Worm (Caenorhabditis elegans) whole organism, late embryonic: ENCODE data around the gene F54B8.1.

Source experiments
- K09A11.1 ChIP-seq: sonication (generic microtip); optimal IDR thresholded peaks from 2 replicates; lab custom pipeline; 2017; ENCODE audit warnings: antibody characterized with exemption, mild to moderate bottlenecking, missing genetic modification characterization, missing compliant biosample characterization; ENCODE audit not compliant: insufficient read depth
- Y22D7AL.16 ChIP-seq: sonication (generic microtip); optimal IDR thresholded peaks from 2 replicates; lab custom pipeline; 2016; ENCODE audit warnings: missing genetic modification characterization, missing compliant biosample characterization
- ama-1 ChIP-seq: fragments of 150-350 bp; optimal IDR thresholded peaks from 2 replicates; lab custom pipeline; 2014
- ceh-14 ChIP-seq: sonication (generic microtip); optimal IDR thresholded peaks from 2 replicates; lab custom pipeline; 2016; ENCODE audit warnings: missing genotype, missing genetic modification characterization, missing compliant biosample characterization
- ceh-18 ChIP-seq: sonication (generic microtip); optimal IDR thresholded peaks from 2 replicates; lab custom pipeline; 2016; ENCODE audit warnings: missing genetic modification characterization, missing compliant biosample characterization
- ceh-2 ChIP-seq: sonication (generic microtip); optimal IDR thresholded peaks from 2 replicates; lab custom pipeline; 2016; ENCODE audit warnings: missing genotype, missing genetic modification characterization, missing compliant biosample characterization
- ceh-24 ChIP-seq: sonication (generic microtip); optimal IDR thresholded peaks from 2 replicates; lab custom pipeline; 2016; ENCODE audit warnings: mild to moderate bottlenecking, missing genetic modification characterization, missing compliant biosample characterization
- ceh-34 ChIP-seq: sonication (generic microtip); optimal IDR thresholded peaks from 2 replicates; lab custom pipeline; 2016; ENCODE audit warnings: mild to moderate bottlenecking, missing genetic modification characterization, missing compliant biosample characterization
- ceh-45 ChIP-seq: fragments of 200-800 bp; sonication (Bioruptor generic); IDR thresholded peaks from 2 replicates; pipeline ENCODE4 v1.3.6; 2022; ENCODE audit warnings: missing genetic modification reagents, missing genetic modification characterization, missing compliant biosample characterization
- ceh-9 ChIP-seq: sonication (generic microtip); optimal IDR thresholded peaks from 2 replicates; lab custom pipeline; 2016; ENCODE audit warnings: mild to moderate bottlenecking, missing genetic modification characterization, inconsistent platforms, missing compliant biosample characterization
- dve-1 ChIP-seq: sonication (generic microtip); optimal IDR thresholded peaks from 2 replicates; lab custom pipeline; 2017; ENCODE audit warnings: antibody characterized with exemption, mild to moderate bottlenecking, missing genetic modification characterization, missing compliant biosample characterization
- ets-4 ChIP-seq: sonication (generic microtip); optimal IDR thresholded peaks from 2 replicates; lab custom pipeline; 2016; ENCODE audit warnings: missing genetic modification characterization, missing compliant biosample characterization
- eyg-1 ChIP-seq: sonication (generic microtip); optimal IDR thresholded peaks from 2 replicates; lab custom pipeline; 2016; ENCODE audit warnings: missing genotype, missing genetic modification characterization, missing compliant biosample characterization
- fkh-10 ChIP-seq: fragments of 150-350 bp; optimal IDR thresholded peaks from 2 replicates; lab custom pipeline; 2014; ENCODE audit warnings: missing biosample characterization, missing genetic modification reagents, missing genetic modification characterization
- fkh-6 ChIP-seq: sonication (generic microtip); optimal IDR thresholded peaks from 2 replicates; lab custom pipeline; 2016; ENCODE audit warnings: missing genetic modification characterization, missing compliant biosample characterization
- hlh-13 ChIP-seq: fragments of 200-800 bp; sonication (Bioruptor generic); optimal IDR thresholded peaks from 2 replicates; lab custom pipeline; 2018; ENCODE audit warnings: mild to moderate bottlenecking, missing genetic modification characterization, missing compliant biosample characterization
- hlh-30 ChIP-seq: sonication (generic microtip); optimal IDR thresholded peaks from 2 replicates; lab custom pipeline; 2017; ENCODE audit warnings: antibody characterized with exemption, missing genetic modification characterization, missing compliant biosample characterization; ENCODE audit not compliant: insufficient read depth
- hlh-6 ChIP-seq: sonication (generic microtip); optimal IDR thresholded peaks from 2 replicates; lab custom pipeline; 2016; ENCODE audit warnings: missing genotype, missing genetic modification characterization, missing compliant biosample characterization
- lim-6 ChIP-seq: sonication (generic microtip); optimal IDR thresholded peaks from 2 replicates; lab custom pipeline; 2016; ENCODE audit warnings: missing genetic modification characterization, missing compliant biosample characterization
- lin-11 ChIP-seq: fragments of 200-800 bp; sonication (Bioruptor generic); optimal IDR thresholded peaks from 2 replicates; lab custom pipeline; 2018; ENCODE audit warnings: mild to moderate bottlenecking, missing genetic modification characterization, missing compliant biosample characterization
- odd-2 ChIP-seq: sonication (generic microtip); optimal IDR thresholded peaks from 2 replicates; lab custom pipeline; 2017; ENCODE audit warnings: antibody characterized with exemption, mild to moderate bottlenecking, missing genetic modification characterization, missing compliant biosample characterization
- pax-1 ChIP-seq: fragments of 150-350 bp; optimal IDR thresholded peaks from 2 replicates; lab custom pipeline; 2014; ENCODE audit warnings: missing biosample characterization, missing genetic modification characterization
- ref-2 ChIP-seq: sonication (generic microtip); optimal IDR thresholded peaks from 2 replicates; lab custom pipeline; 2016; ENCODE audit warnings: missing genetic modification characterization, missing compliant biosample characterization
- rnt-1 ChIP-seq: sonication (generic microtip); optimal IDR thresholded peaks from 2 replicates; lab custom pipeline; 2016; ENCODE audit warnings: missing genetic modification characterization, missing compliant biosample characterization
- tbx-7 ChIP-seq: sonication (generic microtip); optimal IDR thresholded peaks from 2 replicates; lab custom pipeline; 2016; ENCODE audit warnings: missing genotype, missing genetic modification characterization, missing compliant biosample characterization
- unc-42 ChIP-seq: sonication (generic microtip); optimal IDR thresholded peaks from 2 replicates; lab custom pipeline; 2016; ENCODE audit warnings: missing genotype, missing genetic modification characterization, missing compliant biosample characterization
- ztf-16 ChIP-seq: sonication (generic microtip); optimal IDR thresholded peaks from 2 replicates; lab custom pipeline; 2017; ENCODE audit warnings: missing genetic modification characterization, missing compliant biosample characterization

F54B8.1 gene

DNA sequence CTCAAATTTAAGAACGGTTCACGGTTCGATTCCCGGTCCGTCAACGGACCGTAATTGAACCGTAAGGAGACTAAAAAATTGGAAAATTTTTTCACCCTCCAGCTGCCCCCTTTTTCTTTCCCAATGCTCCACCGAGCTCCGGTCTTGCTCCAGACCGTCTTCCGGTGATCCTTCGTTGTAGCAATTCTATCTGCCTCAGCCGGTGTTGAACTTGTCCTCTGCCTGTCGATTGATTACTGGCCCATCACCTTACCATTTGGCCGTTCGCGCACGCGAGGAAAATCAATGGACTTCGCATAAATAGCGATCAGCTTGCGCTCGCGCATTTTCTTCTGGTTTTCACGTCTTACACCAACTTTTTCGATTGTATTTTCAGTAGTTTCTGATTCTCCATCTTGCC is 43.2 kb upstream of the F54B8.1 start:
- TF ChIP-seq ceh-45 (GFP tag; lab: Robert Waterston, UW): 0 out of 2 replicates have a peak, but pooled peaks have one; percentile 37
- TF ChIP-seq, all 69 proteins: peak for 1; not testable (repeated sequence) for 68

DNA sequence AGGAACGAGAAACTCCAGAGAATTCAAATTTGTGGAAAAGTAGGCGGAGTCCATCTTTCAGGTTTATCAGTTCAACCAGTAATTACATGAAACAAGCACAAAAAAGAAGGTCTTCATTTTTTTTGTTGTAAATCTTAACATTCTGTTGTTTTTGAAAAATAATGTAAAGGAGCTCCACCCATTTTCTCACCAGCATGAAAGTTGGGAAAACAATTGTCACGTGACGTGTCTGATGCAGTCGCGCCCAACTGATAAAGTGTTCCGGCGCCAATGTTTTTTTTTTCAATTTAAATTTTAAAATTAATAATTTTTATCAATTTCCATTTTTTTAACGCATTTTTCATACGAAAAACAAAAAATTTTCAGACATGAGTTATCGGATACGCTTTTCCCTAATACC is 41.5 kb upstream of the F54B8.1 start, which contains the start of gene F57A10.4:
TSS of gene F57A10.4 (plus strand) at position 367 of the 400 bp plus-strand sequence.
- TF ChIP-seq ceh-45 (GFP tag; lab: Robert Waterston, UW) (no peak), Y22D7AL.16 (tag; lab: Kevin White, UChicago) (no peak), dve-1 (no peak), odd-2 (tag; lab: Kevin White, UChicago) (no peak), fkh-6 (no peak), fkh-10 (no peak)

DNA sequence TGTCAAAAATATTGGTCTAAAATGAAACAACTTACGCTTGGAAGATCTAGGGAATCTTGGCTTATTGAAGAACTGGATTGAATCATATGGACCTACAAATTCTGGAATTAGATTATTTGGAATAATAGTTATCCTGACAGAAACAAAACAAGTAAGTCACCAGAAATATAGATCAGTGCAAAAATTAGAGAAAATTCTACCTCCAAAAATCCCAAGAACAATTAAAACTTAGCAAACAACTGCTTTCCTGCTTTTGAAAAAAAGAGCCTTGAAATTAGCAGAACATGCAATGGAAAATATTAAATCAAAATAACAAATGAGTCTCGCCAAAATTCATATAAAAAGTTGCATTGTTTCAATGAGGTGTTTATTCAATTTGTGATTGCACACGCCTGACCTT is 37.4 kb upstream of the F54B8.1 start, which contains the start of gene nhr-60:
TSS of gene nhr-60 (minus strand) at position 101 of the 400 bp plus-strand sequence.
- no peak for TF ChIP-seq unc-42 (tag; lab: Kevin White, UChicago)

DNA sequence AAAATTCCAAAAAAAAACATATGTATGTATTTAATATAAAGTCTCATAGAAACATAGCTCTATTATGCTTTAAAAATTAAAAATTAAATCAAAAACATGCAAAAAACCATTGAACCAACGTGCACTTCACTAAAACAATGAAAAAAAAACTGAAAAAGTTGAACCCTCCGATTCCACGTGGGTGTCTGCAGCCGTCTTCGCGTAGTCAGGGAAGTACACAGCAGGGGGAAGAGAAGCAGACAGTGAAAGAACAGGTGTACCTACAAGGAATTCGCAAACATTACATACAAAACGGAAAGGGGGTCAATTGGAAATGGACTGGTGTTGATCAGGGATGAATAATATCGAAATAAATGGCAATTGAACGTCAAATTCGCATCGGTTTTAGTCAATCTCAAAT is 36.6 kb upstream of the F54B8.1 start:
- TF ChIP-seq lin-11 (tag; lab: Kevin White, UChicago) (no peak), dve-1 (no peak), K09A11.1 (no peak), ztf-16 (tag; lab: Kevin White, UChicago) (no peak), ceh-34 (tag; lab: Kevin White, UChicago) (no peak), ref-2 (tag; lab: Kevin White, UChicago) (no peak), ceh-24 (tag; lab: Kevin White, UChicago) (no peak), ceh-14 (tag; lab: Kevin White, UChicago) (no peak), hlh-6 (tag; lab: Kevin White, UChicago) (no peak), rnt-1 (no peak), Y22D7AL.16 (tag; lab: Kevin White, UChicago) (no peak), ama-1 (lab: Kevin White, UChicago) (no peak), hlh-30 (tag; lab: Kevin White, UChicago) (no peak), fkh-6 (no peak), tbx-7 (tag; lab: Kevin White, UChicago) (no peak), pax-1 (no peak), ets-4 (no peak)

- no peak for TF ChIP-seq eyg-1 (tag; lab: Kevin White, UChicago)
- TF ChIP-seq lin-11 (tag; lab: Kevin White, UChicago): no peak
- no peak for TF ChIP-seq ceh-2 (tag; lab: Kevin White, UChicago)
- TF ChIP-seq lim-6 (tag; lab: Kevin White, UChicago): no peak
Observed at ce11 chrV:15776651-15777050, 33.9 kb upstream of the F54B8.1 start, which contains the start of gene nhr-283. Gene nhr-283, minus strand, starts transcription at chrV:15776751.

- TF ChIP-seq hlh-13 (no peak), ztf-16 (tag; lab: Kevin White, UChicago) (no peak), ceh-34 (tag; lab: Kevin White, UChicago) (no peak), K09A11.1 (no peak), ceh-9 (tag; lab: Kevin White, UChicago) (no peak)
Observed at ce11 chrV:15779128-15779729, 31.3 kb upstream of the F54B8.1 start, which contains the start of the genes nhr-285 and irld-52. Gene nhr-285, minus strand, starts transcription at chrV:15779228. Gene irld-52, plus strand, starts transcription at chrV:15779679.

DNA sequence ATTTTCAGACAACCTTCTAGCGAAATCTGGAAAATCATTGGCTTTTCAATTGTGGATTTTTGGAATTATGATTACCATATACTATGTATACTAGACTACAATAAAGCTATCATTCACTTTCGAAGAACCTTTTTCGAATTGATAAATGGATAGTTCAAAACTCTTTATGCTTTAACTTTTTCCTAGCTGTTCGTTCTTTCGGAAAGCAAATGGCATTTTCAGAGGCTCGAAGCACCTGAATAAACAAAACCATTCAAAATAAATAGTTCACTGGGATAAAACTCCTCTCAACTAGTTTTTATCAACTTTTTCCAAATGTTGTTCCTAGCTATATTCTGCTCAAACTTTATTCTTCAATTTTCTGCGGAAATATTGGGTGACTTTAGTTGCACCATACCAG is 29.5 kb upstream of the F54B8.1 start, which contains the start of gene T26E4.2:
TSS of gene T26E4.2 (plus strand) at position 301 of the 400 bp plus-strand sequence.
- TF ChIP-seq lim-6 (tag; lab: Kevin White, UChicago): no peak
- TF ChIP-seq K09A11.1: no peak
- TF ChIP-seq ceh-18 (tag; lab: Kevin White, UChicago): no peak
